Worm (Caenorhabditis elegans): ENCODE data around the gene W08A12.3.
A peak's percentile ranks its signal among the peaks of the same experiment; 100 is the strongest.

DNA sequence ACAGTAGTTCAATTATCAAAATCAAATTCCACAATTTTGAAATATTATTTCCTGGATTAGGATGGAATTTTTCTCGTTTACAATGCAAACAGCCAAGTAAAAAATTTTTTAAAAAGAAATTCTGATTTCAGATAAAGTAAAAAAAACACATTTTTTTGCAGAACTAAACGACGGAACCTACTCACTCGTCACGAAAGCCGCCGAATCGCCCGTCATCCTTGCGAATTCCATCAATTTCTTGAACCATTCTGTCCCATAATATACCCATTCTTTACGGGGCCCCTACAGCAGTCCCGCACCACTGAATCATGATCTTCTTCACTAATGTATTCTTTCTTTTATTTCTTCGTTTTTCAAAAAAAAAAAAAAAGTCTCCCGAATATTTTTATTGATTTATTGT is 29.5 kb downstream of the W08A12.3 start:
- TF ChIP-seq W03F9.2 (tag; optimal IDR thresholded peaks at IDR 0.05) (no peak), him-1 (tag; optimal IDR thresholded peaks at IDR 0.05) (peak; percentile 78), dao-5 (tag; optimal IDR thresholded peaks at IDR 0.05) (no peak)

All from whole organism, L4/young adult.